Fruit fly (Drosophila melanogaster): ENCODE measurements around the gene CG14395.

- TF ChIP-seq CTCF (optimal IDR thresholded peaks at IDR 0.05), result no peak
- no peak for TF ChIP-seq CG8478 (optimal IDR thresholded peaks at IDR 0.05)
These were observed 39.9 kb upstream of the CG14395 start for dm6 chr3R:12622778-12623177.

Measured in S2 (cell line).